Worm (Caenorhabditis elegans) whole organism, L2 larva: ENCODE measurements around the gene fbxa-190.

ENCODE experiments used
- C34F6.9 ChIP-seq: fragments of 150-350 bp; optimal IDR thresholded peaks from 2 replicates; lab custom pipeline; 2014; ENCODE audit warnings: missing biosample characterization, missing genetic modification characterization
- F13H6.1 ChIP-seq: sonication (generic microtip); optimal IDR thresholded peaks from 2 replicates; lab custom pipeline; 2016; ENCODE audit warnings: missing genetic modification characterization, missing compliant biosample characterization
- R02D3.7 ChIP-seq: fragments of 150-350 bp; optimal IDR thresholded peaks from 2 replicates; lab custom pipeline; 2014; ENCODE audit warnings: missing biosample characterization, missing genetic modification characterization
- Y55F3AM.14 ChIP-seq: fragments of 200-800 bp; sonication (Bioruptor generic); optimal IDR thresholded peaks from 2 replicates; lab custom pipeline; 2018; ENCODE audit warnings: mild to moderate bottlenecking, missing genetic modification characterization, missing compliant biosample characterization
- ZK546.5 ChIP-seq: sonication (generic microtip); optimal IDR thresholded peaks from 2 replicates; lab custom pipeline; 2017; ENCODE audit warnings: missing biosample characterization, missing genetic modification characterization
- alr-1 ChIP-seq: fragments of 150-350 bp; optimal IDR thresholded peaks from 2 replicates; lab custom pipeline; 2014; ENCODE audit warnings: missing biosample characterization, missing genetic modification characterization
- aly-2 ChIP-seq: fragments of 150-350 bp; optimal IDR thresholded peaks from 2 replicates; lab custom pipeline; 2014; ENCODE audit warnings: missing biosample characterization, missing genetic modification characterization
- ama-1 ChIP-seq: fragments of 150-350 bp; optimal IDR thresholded peaks from 2 replicates; lab custom pipeline; 2018; ENCODE audit warnings: inconsistent platforms
- blmp-1 ChIP-seq: sonication (generic microtip); optimal IDR thresholded peaks from 2 replicates; lab custom pipeline; 2017; ENCODE audit warnings: missing genetic modification characterization, mild to moderate bottlenecking, missing compliant biosample characterization, antibody characterized with exemption, moderate library complexity; ENCODE audit not compliant: insufficient read depth
- ceh-16 ChIP-seq: fragments of 150-350 bp; optimal IDR thresholded peaks from 2 replicates; lab custom pipeline; 2014; ENCODE audit warnings: missing biosample characterization, missing genetic modification characterization
- ceh-82 ChIP-seq: fragments of 150-350 bp; optimal IDR thresholded peaks from 2 replicates; lab custom pipeline; 2014; ENCODE audit warnings: missing biosample characterization, missing genetic modification characterization
- crh-2 ChIP-seq: sonication (generic microtip); optimal IDR thresholded peaks from 2 replicates; lab custom pipeline; 2017; ENCODE audit warnings: missing biosample characterization, missing genetic modification characterization
- dmd-4 ChIP-seq: sonication (generic microtip); optimal IDR thresholded peaks from 2 replicates; lab custom pipeline; 2017; ENCODE audit warnings: missing biosample characterization, missing genetic modification characterization
- egl-27 ChIP-seq: sonication (generic microtip); optimal IDR thresholded peaks from 3 replicates; lab custom pipeline; 2017; ENCODE audit warnings: missing biosample characterization, missing genetic modification reagents, missing genetic modification characterization
- elt-1 ChIP-seq: fragments of 150-350 bp; optimal IDR thresholded peaks from 2 replicates; lab custom pipeline; 2014; ENCODE audit warnings: missing biosample characterization, missing genetic modification characterization
- elt-3 ChIP-seq: sonication (generic microtip); optimal IDR thresholded peaks from 2 replicates; lab custom pipeline; 2017; ENCODE audit warnings: missing biosample characterization, missing genetic modification characterization
- fos-1 ChIP-seq: fragments of 150-350 bp; optimal IDR thresholded peaks from 2 replicates; lab custom pipeline; 2014; ENCODE audit warnings: missing biosample characterization, missing genetic modification characterization
- gmeb-1 ChIP-seq: fragments of 150-350 bp; optimal IDR thresholded peaks from 2 replicates; lab custom pipeline; 2014; ENCODE audit warnings: missing biosample characterization, missing genetic modification characterization
- lin-11 ChIP-seq: fragments of 150-350 bp; sonication (generic microtip); optimal IDR thresholded peaks from 2 replicates; lab custom pipeline; 2014; ENCODE audit warnings: missing biosample characterization, missing genetic modification characterization, inconsistent platforms, mixed read lengths
- lin-13 ChIP-seq: fragments of 150-350 bp; optimal IDR thresholded peaks from 2 replicates; lab custom pipeline; 2014; ENCODE audit warnings: missing biosample characterization, missing genetic modification reagents, missing genetic modification characterization
- lin-39 ChIP-seq: fragments of 150-350 bp; optimal IDR thresholded peaks from 2 replicates; lab custom pipeline; 2014; ENCODE audit warnings: missing biosample characterization, missing genetic modification reagents, missing genetic modification characterization
- lsy-2 ChIP-seq, 2 experiments: fragments of 150-350 bp in 1 of 2; sonication (generic microtip) in 1 of 2; optimal IDR thresholded peaks; 2 replicates each; lab custom pipeline; 2014 to 2017; ENCODE audit warnings: missing biosample characterization in 2 of 2, missing genetic modification characterization in 2 of 2
- mab-5 ChIP-seq: fragments of 150-350 bp; optimal IDR thresholded peaks from 2 replicates; lab custom pipeline; 2014; ENCODE audit warnings: missing biosample characterization, missing genetic modification characterization
- mbf-1 ChIP-seq: sonication (generic microtip); optimal IDR thresholded peaks from 2 replicates; lab custom pipeline; 2017; ENCODE audit warnings: missing biosample characterization, missing genetic modification characterization
- mdl-1 ChIP-seq, 2 experiments: fragments of 150-350 bp in 1 of 2; sonication (generic microtip) in 1 of 2; optimal IDR thresholded peaks; 2 replicates each; lab custom pipeline; 2017; ENCODE audit warnings: missing biosample characterization in 2 of 2, missing genetic modification characterization in 2 of 2
- nhr-10 ChIP-seq: sonication (generic microtip); optimal IDR thresholded peaks from 2 replicates; lab custom pipeline; 2017; ENCODE audit warnings: missing biosample characterization, missing genetic modification characterization
- nhr-11 ChIP-seq: fragments of 150-350 bp; optimal IDR thresholded peaks from 2 replicates; lab custom pipeline; 2014; ENCODE audit warnings: missing biosample characterization, missing genetic modification characterization
- nhr-12 ChIP-seq: fragments of 150-350 bp; optimal IDR thresholded peaks from 2 replicates; lab custom pipeline; 2014; ENCODE audit warnings: missing biosample characterization, missing genetic modification characterization
- nhr-129 ChIP-seq: fragments of 150-350 bp; optimal IDR thresholded peaks from 2 replicates; lab custom pipeline; 2014; ENCODE audit warnings: missing biosample characterization, missing genetic modification characterization
- nhr-21 ChIP-seq: fragments of 150-350 bp; optimal IDR thresholded peaks from 2 replicates; lab custom pipeline; 2014; ENCODE audit warnings: missing biosample characterization, missing genetic modification characterization
- nhr-23 ChIP-seq: fragments of 150-350 bp; optimal IDR thresholded peaks from 2 replicates; lab custom pipeline; 2014; ENCODE audit warnings: missing biosample characterization, missing genetic modification reagents, missing genetic modification characterization
- nhr-237 ChIP-seq: fragments of 150-350 bp; optimal IDR thresholded peaks from 2 replicates; lab custom pipeline; 2014; ENCODE audit warnings: missing biosample characterization, missing genetic modification characterization
- nhr-25 ChIP-seq: fragments of 150-350 bp; sonication (generic microtip); optimal IDR thresholded peaks from 3 replicates; lab custom pipeline; 2014; ENCODE audit warnings: missing biosample characterization, missing genetic modification characterization
- nhr-6 ChIP-seq: fragments of 150-350 bp; optimal IDR thresholded peaks from 2 replicates; lab custom pipeline; 2014; ENCODE audit warnings: missing biosample characterization, missing genetic modification characterization
- nhr-77 ChIP-seq: fragments of 150-350 bp; optimal IDR thresholded peaks from 2 replicates; lab custom pipeline; 2014; ENCODE audit warnings: missing biosample characterization, missing genetic modification characterization
- peb-1 ChIP-seq: fragments of 150-350 bp; optimal IDR thresholded peaks from 2 replicates; lab custom pipeline; 2014; ENCODE audit warnings: missing biosample characterization, missing genetic modification characterization
- sem-4 ChIP-seq: fragments of 150-350 bp; optimal IDR thresholded peaks from 2 replicates; lab custom pipeline; 2014; ENCODE audit warnings: missing biosample characterization, missing genetic modification reagents, missing genetic modification characterization
- skn-1 ChIP-seq: sonication (generic microtip); optimal IDR thresholded peaks from 2 replicates; lab custom pipeline; 2017; ENCODE audit warnings: missing biosample characterization, missing genetic modification characterization
- sma-3 ChIP-seq: sonication (generic microtip); optimal IDR thresholded peaks from 2 replicates; lab custom pipeline; 2016; ENCODE audit warnings: missing genetic modification reagents, missing genetic modification characterization, missing compliant biosample characterization
- sma-9 ChIP-seq, 2 experiments: fragments of 150-350 bp in 1 of 2; sonication (generic microtip) in 1 of 2; optimal IDR thresholded peaks; 2 replicates each; lab custom pipeline; 2014 to 2016; ENCODE audit warnings: missing genetic modification characterization in 2 of 2, mild to moderate bottlenecking in 1 of 2, missing biosample characterization in 1 of 2, missing compliant biosample characterization in 1 of 2, missing genetic modification reagents in 1 of 2, moderate library complexity in 1 of 2
- snpc-4 ChIP-seq: fragments of 150-350 bp; optimal IDR thresholded peaks from 2 replicates; lab custom pipeline; 2014; ENCODE audit warnings: missing biosample characterization, missing genetic modification characterization
- unc-39 ChIP-seq: fragments of 150-350 bp; optimal IDR thresholded peaks from 2 replicates; lab custom pipeline; 2014; ENCODE audit warnings: missing biosample characterization, missing genetic modification characterization
- unc-55 ChIP-seq: fragments of 150-350 bp; sonication (generic microtip); optimal IDR thresholded peaks from 3 replicates; lab custom pipeline; 2014; ENCODE audit warnings: missing biosample characterization, missing genetic modification reagents, missing genetic modification characterization
- unc-62 ChIP-seq: fragments of 150-350 bp; optimal IDR thresholded peaks from 2 replicates; lab custom pipeline; 2014; ENCODE audit warnings: missing biosample characterization, missing genetic modification reagents, missing genetic modification characterization
- zag-1 ChIP-seq: fragments of 150-350 bp; optimal IDR thresholded peaks from 2 replicates; lab custom pipeline; 2014; ENCODE audit warnings: missing biosample characterization, missing genetic modification characterization
- ztf-1 ChIP-seq: fragments of 200-800 bp; sonication (Bioruptor generic); conservative IDR thresholded peaks from 2 replicates; pipeline ENCODE4 v1.3.6; 2022; ENCODE audit warnings: missing genetic modification characterization, missing compliant biosample characterization
- ztf-11 ChIP-seq: sonication (generic microtip); optimal IDR thresholded peaks from 2 replicates; lab custom pipeline; 2017; ENCODE audit warnings: missing biosample characterization, missing genetic modification characterization
- ztf-4 ChIP-seq: fragments of 150-350 bp; optimal IDR thresholded peaks from 2 replicates; lab custom pipeline; 2014; ENCODE audit warnings: missing biosample characterization, missing genetic modification characterization

fbxa-190 gene

DNA sequence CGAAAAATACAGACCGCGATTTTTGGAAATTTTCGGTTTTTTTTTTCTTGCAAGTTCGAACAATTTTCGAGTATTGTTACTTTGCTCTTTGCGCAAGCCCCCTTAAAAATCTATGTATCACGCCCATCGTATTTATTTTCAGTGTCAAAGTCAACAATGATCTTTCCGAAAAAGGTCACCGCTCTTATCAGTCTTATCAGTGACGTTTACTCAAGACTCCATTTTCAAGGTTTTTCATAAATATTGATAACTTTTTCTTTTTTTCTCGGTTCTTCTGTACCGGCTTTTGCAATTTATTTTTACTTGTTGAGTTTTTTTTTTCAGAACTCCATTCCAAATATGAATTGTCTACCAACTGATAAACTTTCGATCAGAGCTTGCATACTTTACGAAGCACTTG is at the start of gene fbxa-190:
fbxa-190 (plus strand) TSS at position 325 of the 400 bp plus-strand sequence.
- TF ChIP-seq fos-1 (tag; lab: Kevin White, UChicago) = peak; percentile 72
- peak; percentile 49 for TF ChIP-seq sma-9 (GFP tag; optimal IDR thresholded peaks at IDR 0.05; lab: Kevin White, UChicago)
- no peak for TF ChIP-seq sma-9 (tag; optimal IDR thresholded peaks at IDR 0.05; lab: Kevin White, UChicago)
- TF ChIP-seq elt-1 (tag; lab: Kevin White, UChicago) = no peak

DNA sequence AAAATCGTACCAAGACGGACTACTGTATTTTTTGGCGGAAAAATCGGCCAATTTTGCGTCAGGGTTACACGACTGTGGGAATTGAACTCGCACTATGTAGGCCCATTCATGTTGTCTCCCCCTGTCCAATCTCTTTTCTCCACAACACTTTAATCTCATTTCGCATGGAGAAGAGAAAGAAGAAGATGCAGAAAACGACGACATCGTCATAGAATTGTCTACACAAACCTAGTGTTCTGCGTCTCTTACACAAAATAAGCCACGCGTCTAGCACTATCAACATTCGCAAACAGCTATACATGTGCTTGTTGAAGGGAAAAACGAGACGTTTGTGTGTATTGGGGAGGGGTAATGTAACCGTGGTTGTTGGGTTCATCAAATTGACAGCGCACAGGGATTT is 48.8 kb upstream of the fbxa-190 start:
- TF ChIP-seq lsy-2 (tag; optimal IDR thresholded peaks at IDR 0.05; lab: Kevin White, UChicago) = peak; percentile 74 to 84
- TF ChIP-seq nhr-6 (tag; lab: Kevin White, UChicago) = peak; percentile 91
- peak; percentile 77 for TF ChIP-seq gmeb-1 (tag; lab: Kevin White, UChicago)
- peak; percentile 61 to 81 for TF ChIP-seq mdl-1 (tag; optimal IDR thresholded peaks at IDR 0.05; lab: Kevin White, UChicago)
- peak; percentile 22 for TF ChIP-seq sma-9 (GFP tag; optimal IDR thresholded peaks at IDR 0.05; lab: Kevin White, UChicago)
- TF ChIP-seq sma-9 (tag; optimal IDR thresholded peaks at IDR 0.05; lab: Kevin White, UChicago) = no peak
- peak; percentile 78 for TF ChIP-seq nhr-77 (tag; lab: Kevin White, UChicago)
- no peak for TF ChIP-seq elt-1 (tag; lab: Kevin White, UChicago)
- peak; percentile 41 for TF ChIP-seq snpc-4
- no peak for TF ChIP-seq nhr-23
- TF ChIP-seq alr-1 (tag; lab: Kevin White, UChicago) = no peak
- no peak for TF ChIP-seq nhr-12
- TF ChIP-seq sem-4 (tag; lab: Kevin White, UChicago) = peak; percentile 72
- TF ChIP-seq crh-2 (tag; lab: Kevin White, UChicago) = peak; percentile 93
- TF ChIP-seq C34F6.9 (tag; lab: Kevin White, UChicago) = peak; percentile 68
- peak; percentile 17 for TF ChIP-seq R02D3.7 (tag; lab: Kevin White, UChicago)
- no peak for TF ChIP-seq peb-1 (tag; lab: Kevin White, UChicago)
- no peak for TF ChIP-seq nhr-11
- no peak for TF ChIP-seq mbf-1
- peak; percentile 41 for TF ChIP-seq lin-39 (tag; lab: Kevin White, UChicago)
- TF ChIP-seq ceh-16 (tag; lab: Kevin White, UChicago) = peak; percentile 54
- no peak for TF ChIP-seq Y55F3AM.14 (GFP tag; lab: Kevin White, UChicago)
- no peak for TF ChIP-seq unc-62 (GFP tag; lab: Kevin White, UChicago)
- peak; percentile 67 for TF ChIP-seq egl-27
- peak; percentile 29 for TF ChIP-seq ztf-4 (tag; lab: Kevin White, UChicago)
- peak; percentile 79 for TF ChIP-seq fos-1 (tag; lab: Kevin White, UChicago)
- no peak for TF ChIP-seq ztf-1
- TF ChIP-seq ceh-82 (tag; lab: Kevin White, UChicago) = peak; percentile 55
- no peak for TF ChIP-seq skn-1 (tag; lab: Kevin White, UChicago)
- no peak for TF ChIP-seq ama-1 (lab: Kevin White, UChicago)
- TF ChIP-seq nhr-25 = peak; percentile 82
- no peak for TF ChIP-seq dmd-4 (tag; lab: Kevin White, UChicago)
- peak; percentile 58 for TF ChIP-seq F13H6.1 (tag; lab: Kevin White, UChicago)
- TF ChIP-seq nhr-237 (tag; lab: Kevin White, UChicago) = peak; percentile 16
- TF ChIP-seq mab-5 (tag; lab: Kevin White, UChicago) = peak; percentile 78
- no peak for TF ChIP-seq unc-39 (tag; lab: Kevin White, UChicago)
- TF ChIP-seq nhr-129 (tag; lab: Kevin White, UChicago) = peak; percentile 98
- no peak for TF ChIP-seq ztf-11 (tag; lab: Kevin White, UChicago)
- peak; percentile 83 for TF ChIP-seq zag-1 (tag; lab: Kevin White, UChicago)
- no peak for TF ChIP-seq elt-3 (tag; lab: Kevin White, UChicago)
- peak; percentile 88 for TF ChIP-seq nhr-21
- peak; percentile 46 for TF ChIP-seq blmp-1
- no peak for TF ChIP-seq ZK546.5
- TF ChIP-seq nhr-10 (tag; lab: Kevin White, UChicago) = no peak
- peak; percentile 85 for TF ChIP-seq sma-3 (GFP tag; lab: Kevin White, UChicago)
- TF ChIP-seq lin-13 (GFP tag; lab: Kevin White, UChicago) = peak; percentile 75
- peak; percentile 83 for TF ChIP-seq lin-11 (tag; lab: Kevin White, UChicago)
- TF ChIP-seq aly-2 (tag; lab: Kevin White, UChicago) = no peak
- peak; percentile 99 for TF ChIP-seq unc-55
